Fruit fly (Drosophila melanogaster): Measurements from ENCODE around the gene drn.

drn gene

DNA sequence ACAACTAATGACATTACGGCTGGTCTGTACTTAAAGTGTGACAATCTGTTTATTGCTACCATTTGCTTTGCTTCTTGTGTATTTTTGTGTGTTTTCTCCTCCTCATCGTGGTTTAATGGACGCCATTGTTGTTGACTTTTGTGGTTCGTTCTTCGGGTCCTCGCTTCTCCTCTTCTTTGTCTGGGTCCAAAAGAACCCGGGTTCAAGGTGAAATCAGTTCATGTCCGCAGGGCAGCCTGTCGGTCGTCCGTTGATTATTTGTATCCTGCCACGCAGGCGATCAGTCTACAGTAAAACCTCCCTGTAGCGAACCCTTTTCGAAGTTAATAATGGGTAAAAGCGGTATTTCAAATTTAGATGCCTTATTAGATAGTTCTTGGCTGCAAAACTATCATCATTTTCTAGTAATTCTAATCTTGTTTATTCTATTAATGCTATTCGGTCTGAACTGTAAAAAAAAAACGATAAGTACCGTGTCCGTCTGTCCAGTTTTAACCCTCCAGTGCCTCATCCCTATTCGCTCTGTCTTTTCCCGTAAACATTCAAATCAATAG is 9.3 kb downstream of the drn start:
- TF ChIP-seq Dfd (GFP tag; optimal IDR thresholded peaks at IDR 0.05) (no peak), dsf (GFP tag; optimal IDR thresholded peaks at IDR 0.05; ENCODE audit: borderline replicate concordance) (no peak), N (GFP tag; optimal IDR thresholded peaks at IDR 0.05) (no peak), ey (GFP tag; optimal IDR thresholded peaks at IDR 0.05) (peak; percentile 42), GATAd (GFP tag; optimal IDR thresholded peaks at IDR 0.05) (no peak), Hr78 (GFP tag; optimal IDR thresholded peaks at IDR 0.05) (no peak), woc (GFP tag; optimal IDR thresholded peaks at IDR 0.05) (peak; percentile 62), CrebA (GFP tag; optimal IDR thresholded peaks at IDR 0.05; ENCODE audit: borderline replicate concordance) (no peak), CG32264 (GFP tag; optimal IDR thresholded peaks at IDR 0.05) (no peak), sage (GFP tag; optimal IDR thresholded peaks at IDR 0.05) (no peak), rgr (GFP tag; optimal IDR thresholded peaks at IDR 0.05) (peak; percentile 51), Sp1 (GFP tag; optimal IDR thresholded peaks at IDR 0.05) (peak; percentile 36), dmrt93B (GFP tag; optimal IDR thresholded peaks at IDR 0.05) (peak; percentile 33), Mio (GFP tag; optimal IDR thresholded peaks at IDR 0.05) (no peak), lola (GFP tag; optimal IDR thresholded peaks at IDR 0.05) (no peak), Vsx2 (GFP tag; optimal IDR thresholded peaks at IDR 0.05; ENCODE audit: partially characterized antibody) (no peak), Rel (GFP tag; optimal IDR thresholded peaks at IDR 0.05) (no peak), Rel (tag; optimal IDR thresholded peaks at IDR 0.05) (no peak), br (GFP tag; optimal IDR thresholded peaks at IDR 0.05) (peak; percentile 57), OdsH (GFP tag; optimal IDR thresholded peaks at IDR 0.05) (no peak), psq (GFP tag; optimal IDR thresholded peaks at IDR 0.05) (peak; percentile 53), Hnf4 (GFP tag; optimal IDR thresholded peaks at IDR 0.05) (peak; percentile 33), Abd-B (GFP tag; optimal IDR thresholded peaks at IDR 0.05) (no peak), foxo (GFP tag; optimal IDR thresholded peaks at IDR 0.05) (peak in 1 of 2 experiments; percentile 55), h (GFP tag; optimal IDR thresholded peaks at IDR 0.05) (peak; percentile 57), Hr83 (GFP tag; optimal IDR thresholded peaks at IDR 0.05; ENCODE audit: poor library complexity, severe bottlenecking) (no peak), pan (optimal IDR thresholded peaks at IDR 0.05) (no peak), tai (GFP tag; optimal IDR thresholded peaks at IDR 0.05) (no peak), fru (GFP tag; optimal IDR thresholded peaks at IDR 0.05) (peak; percentile 51), HLH106 (tag; optimal IDR thresholded peaks at IDR 0.05) (no peak), usp (GFP tag; optimal IDR thresholded peaks at IDR 0.05) (no peak)

DNA sequence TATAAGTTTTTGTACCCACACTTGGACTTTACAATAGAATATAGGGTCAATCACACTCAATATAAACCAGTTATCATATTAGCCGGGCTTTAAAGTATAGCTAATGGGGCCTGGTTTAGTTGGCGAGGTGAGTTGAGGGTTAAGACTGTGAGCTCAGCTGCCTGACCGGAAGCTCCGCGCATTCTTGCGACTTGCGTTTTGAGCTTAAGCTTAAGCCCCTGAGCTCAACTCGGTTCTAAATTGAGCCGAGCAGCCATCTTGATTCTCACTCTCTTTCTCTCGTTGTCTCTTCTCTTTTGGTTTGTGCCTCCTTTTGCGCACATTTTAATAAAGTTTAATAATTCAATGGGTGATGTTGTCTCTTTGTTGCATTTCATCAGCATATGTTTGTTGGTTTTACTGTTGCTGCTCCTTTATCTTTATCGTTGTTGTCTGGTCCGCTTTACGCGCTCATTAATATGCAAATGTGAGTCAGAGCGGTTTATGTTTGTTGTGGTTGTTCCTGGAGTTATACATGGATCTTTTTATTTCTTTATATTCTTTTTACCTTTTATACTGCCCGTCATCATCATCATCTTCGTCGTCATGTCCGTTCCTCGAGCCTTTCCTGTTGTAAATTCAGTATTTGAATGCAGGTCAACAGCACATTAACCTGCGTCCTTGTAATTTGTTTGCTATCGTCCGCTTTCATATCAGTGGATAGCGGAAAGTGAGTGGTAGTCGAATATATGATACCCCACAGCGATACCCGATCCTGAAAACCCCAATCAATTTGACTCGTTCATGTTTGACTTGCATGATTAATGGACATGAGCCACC is 10.8 kb downstream of the drn start:
- peak; percentile 23 for TF ChIP-seq Rel (GFP tag; optimal IDR thresholded peaks at IDR 0.05)
- TF ChIP-seq Rel (tag; optimal IDR thresholded peaks at IDR 0.05), result no peak
- peak; percentile 87 for TF ChIP-seq psq (GFP tag; optimal IDR thresholded peaks at IDR 0.05)
- no peak for TF ChIP-seq Vsx2 (GFP tag; optimal IDR thresholded peaks at IDR 0.05; ENCODE audit: partially characterized antibody)
- peak; percentile 22 for TF ChIP-seq pan (optimal IDR thresholded peaks at IDR 0.05)
- no peak for TF ChIP-seq CrebA (GFP tag; optimal IDR thresholded peaks at IDR 0.05; ENCODE audit: borderline replicate concordance)
- no peak for TF ChIP-seq OdsH (GFP tag; optimal IDR thresholded peaks at IDR 0.05)
- TF ChIP-seq Mio (GFP tag; optimal IDR thresholded peaks at IDR 0.05), result no peak
- TF ChIP-seq Dif (GFP tag; optimal IDR thresholded peaks at IDR 0.05; ENCODE audit: partially characterized antibody), result no peak

DNA sequence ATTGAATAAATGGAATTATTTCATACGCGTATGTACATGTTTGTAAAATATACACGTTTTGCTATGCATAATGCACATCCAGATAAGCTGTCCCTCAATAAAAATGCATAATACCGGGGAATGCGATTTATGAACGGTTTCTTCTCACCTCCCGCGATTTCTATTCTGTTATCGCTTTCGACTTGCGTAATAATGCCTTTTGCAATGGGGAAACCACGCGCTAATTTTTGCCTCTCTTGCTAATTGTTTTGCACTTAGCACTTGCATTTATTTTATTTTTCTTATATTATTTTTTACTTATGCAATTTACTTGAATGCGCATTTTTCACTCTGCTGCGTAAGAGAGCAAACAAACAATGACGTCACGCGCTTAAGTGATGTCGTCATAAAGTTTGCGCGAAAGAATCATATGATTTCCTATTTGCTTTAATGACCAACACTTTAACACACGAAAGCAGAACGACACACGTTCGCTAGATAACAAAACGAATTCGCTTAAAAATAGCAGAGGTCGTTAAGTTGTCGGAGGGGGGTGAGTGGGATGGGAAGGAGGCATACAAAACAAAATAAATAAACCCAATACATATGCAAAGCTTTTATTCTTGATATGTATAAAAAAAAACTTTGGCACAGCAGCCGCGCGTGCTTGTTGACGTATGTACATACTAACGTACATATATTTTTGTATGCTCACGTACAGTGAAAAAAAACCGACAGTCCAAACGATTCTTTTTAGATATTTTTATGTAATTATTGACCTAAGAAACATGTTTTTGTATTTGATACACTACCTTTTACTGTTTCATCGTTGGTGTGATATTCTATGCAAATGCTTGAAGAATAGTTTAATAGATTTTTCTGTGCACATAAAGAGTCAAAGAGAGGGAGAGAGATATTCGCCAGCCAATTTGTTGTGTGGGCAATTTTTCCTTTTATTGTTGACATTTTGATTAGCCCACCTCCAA is 11.7 kb downstream of the drn start:
- TF ChIP-seq pan (optimal IDR thresholded peaks at IDR 0.05) (peak; percentile 17), tai (GFP tag; optimal IDR thresholded peaks at IDR 0.05) (no peak), CrebA (GFP tag; optimal IDR thresholded peaks at IDR 0.05; ENCODE audit: borderline replicate concordance) (no peak), lola (GFP tag; optimal IDR thresholded peaks at IDR 0.05) (no peak), sv (GFP tag; optimal IDR thresholded peaks at IDR 0.05) (peak; percentile 52), Vsx2 (GFP tag; optimal IDR thresholded peaks at IDR 0.05; ENCODE audit: partially characterized antibody) (no peak), woc (GFP tag; optimal IDR thresholded peaks at IDR 0.05) (peak; percentile 8), foxo (GFP tag; optimal IDR thresholded peaks at IDR 0.05) (peak in 1 of 2 experiments; percentile 49), Abd-B (GFP tag; optimal IDR thresholded peaks at IDR 0.05) (no peak), dmrt93B (GFP tag; optimal IDR thresholded peaks at IDR 0.05) (peak; percentile 25), h (GFP tag; optimal IDR thresholded peaks at IDR 0.05) (peak; percentile 73), Dfd (GFP tag; optimal IDR thresholded peaks at IDR 0.05) (no peak), rgr (GFP tag; optimal IDR thresholded peaks at IDR 0.05) (peak; percentile 66), Myc (optimal IDR thresholded peaks at IDR 0.05) (no peak), br (GFP tag; optimal IDR thresholded peaks at IDR 0.05) (peak; percentile 31), Hnf4 (GFP tag; optimal IDR thresholded peaks at IDR 0.05) (no peak), fru (GFP tag; optimal IDR thresholded peaks at IDR 0.05) (peak; percentile 59), sage (GFP tag; optimal IDR thresholded peaks at IDR 0.05) (no peak), brk (GFP tag; optimal IDR thresholded peaks at IDR 0.05) (peak; percentile 27), HLH106 (tag; optimal IDR thresholded peaks at IDR 0.05) (peak; percentile 4), psq (GFP tag; optimal IDR thresholded peaks at IDR 0.05) (no peak), OdsH (GFP tag; optimal IDR thresholded peaks at IDR 0.05) (peak; percentile 60), jim (GFP tag; optimal IDR thresholded peaks at IDR 0.05) (no peak), dsf (GFP tag; optimal IDR thresholded peaks at IDR 0.05; ENCODE audit: borderline replicate concordance) (no peak), Sp1 (GFP tag; optimal IDR thresholded peaks at IDR 0.05) (peak; percentile 12), CG9705 (GFP tag; optimal IDR thresholded peaks at IDR 0.05) (no peak), ey (GFP tag; optimal IDR thresholded peaks at IDR 0.05) (peak; percentile 64), CG32264 (GFP tag; optimal IDR thresholded peaks at IDR 0.05) (no peak), Rel (GFP tag; optimal IDR thresholded peaks at IDR 0.05) (no peak), Rel (tag; optimal IDR thresholded peaks at IDR 0.05) (peak; percentile 84)

Measured in whole organism, wandering third instar larva.